Fruit fly (Drosophila melanogaster): Measurements from ENCODE around the gene Fit1.

The Fit1 gene

DNA sequence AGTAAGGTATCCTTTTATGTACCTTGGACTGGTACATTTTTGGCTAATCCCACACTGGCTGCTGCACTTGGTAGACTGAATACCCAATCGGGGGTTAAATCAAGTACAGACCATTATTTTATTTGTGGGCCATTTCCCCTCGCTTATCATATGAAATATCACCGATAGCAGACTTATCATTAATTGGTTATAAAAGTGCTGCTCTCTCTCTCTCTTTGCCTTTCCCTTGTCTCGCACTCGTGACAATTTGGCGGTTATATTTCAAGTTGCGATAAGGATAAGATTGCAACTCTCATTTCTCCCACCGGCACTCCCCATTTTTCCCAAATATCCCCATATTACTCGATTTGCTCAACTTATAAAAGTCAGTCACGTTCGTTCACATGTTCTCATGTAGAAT, 12.3 kb downstream of the Fit1 start:
- TF ChIP-seq CTCF (optimal IDR thresholded peaks at IDR 0.05) (no peak), CG8478 (optimal IDR thresholded peaks at IDR 0.05) (no peak)

dm6 chr3L:4116490-4117367, 13.4 kb downstream of the Fit1 start:
- TF ChIP-seq CTCF (optimal IDR thresholded peaks at IDR 0.05), result no peak
- no peak for TF ChIP-seq CG8478 (optimal IDR thresholded peaks at IDR 0.05)

DNA sequence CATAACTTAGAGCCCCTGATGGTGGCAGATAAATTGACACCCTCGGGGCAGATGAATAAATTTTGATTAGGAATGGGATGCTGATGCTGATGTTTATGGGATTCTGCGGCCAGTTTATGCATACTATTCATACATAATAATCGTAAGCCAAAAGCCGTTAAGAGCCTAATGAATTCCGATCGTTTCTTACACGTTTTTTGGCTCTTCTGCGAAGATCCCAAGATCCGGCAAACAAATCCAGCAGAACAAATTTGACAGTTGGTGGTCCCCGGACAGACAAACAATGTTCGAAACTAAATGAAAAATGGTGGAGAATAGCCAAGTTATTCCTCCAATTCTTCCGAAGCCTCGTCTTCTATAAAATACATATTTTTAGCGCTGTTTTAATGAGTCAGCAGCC, 14.1 kb downstream of the Fit1 start:
- TF ChIP-seq CTCF (optimal IDR thresholded peaks at IDR 0.05) (no peak), CG8478 (optimal IDR thresholded peaks at IDR 0.05) (no peak)

dm6 chr3L:4118339-4118738, 15.0 kb downstream of the Fit1 start:
- TF ChIP-seq CG8478 (optimal IDR thresholded peaks at IDR 0.05), result no peak
- TF ChIP-seq CTCF (optimal IDR thresholded peaks at IDR 0.05), result no peak

- TF ChIP-seq CTCF (optimal IDR thresholded peaks at IDR 0.05), result no peak
- TF ChIP-seq CG8478 (optimal IDR thresholded peaks at IDR 0.05), result no peak
These were observed 16.4 kb downstream of the Fit1 start for dm6 chr3L:4119636-4120357.

DNA sequence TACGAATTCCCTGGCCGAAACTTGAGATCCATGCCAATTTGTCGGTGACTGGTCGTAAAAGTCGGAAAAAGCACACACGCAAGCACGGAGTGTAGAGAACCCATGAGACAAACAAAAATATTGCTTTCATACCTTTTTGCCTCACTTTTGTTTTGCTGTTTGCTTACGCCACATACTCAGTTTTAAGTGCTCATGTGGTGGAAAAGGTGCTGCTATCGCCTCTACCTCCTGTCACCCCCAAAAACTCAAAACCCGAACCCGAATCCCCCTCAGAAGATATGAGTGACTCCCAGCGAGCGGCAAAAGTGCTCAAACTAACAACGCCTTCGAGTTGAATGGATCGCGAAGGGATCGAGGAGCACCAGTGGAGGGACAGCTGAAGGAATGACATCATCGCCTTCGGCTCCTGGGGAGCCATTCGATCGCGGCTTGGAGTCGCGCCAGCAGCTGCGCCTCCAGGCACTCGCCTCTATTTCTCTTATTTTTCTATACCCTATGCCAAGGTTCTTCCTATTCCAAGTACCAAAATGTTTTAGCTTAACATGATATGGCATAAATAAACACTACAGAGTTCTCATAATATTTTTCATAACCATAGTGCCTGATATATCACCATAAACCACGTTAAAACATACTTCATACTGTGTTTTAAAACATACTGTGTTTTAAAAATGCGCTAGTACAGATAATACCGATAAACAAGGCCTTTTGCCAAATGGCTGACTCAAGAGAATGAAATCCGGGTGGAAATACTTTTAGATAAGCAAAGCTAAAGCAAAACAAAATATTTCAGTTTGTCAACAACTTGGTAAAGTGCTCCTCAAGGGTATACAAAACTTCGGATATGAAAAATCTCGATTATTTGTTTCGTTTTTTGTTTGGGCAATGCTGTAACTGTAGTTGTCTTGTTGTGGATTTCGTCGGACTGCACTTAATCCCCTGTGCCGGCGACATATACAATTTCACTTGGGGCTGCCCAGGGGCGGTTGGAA, 17.3 kb downstream of the Fit1 start:
- TF ChIP-seq CG8478 (optimal IDR thresholded peaks at IDR 0.05) (no peak), CTCF (optimal IDR thresholded peaks at IDR 0.05) (no peak)

DNA sequence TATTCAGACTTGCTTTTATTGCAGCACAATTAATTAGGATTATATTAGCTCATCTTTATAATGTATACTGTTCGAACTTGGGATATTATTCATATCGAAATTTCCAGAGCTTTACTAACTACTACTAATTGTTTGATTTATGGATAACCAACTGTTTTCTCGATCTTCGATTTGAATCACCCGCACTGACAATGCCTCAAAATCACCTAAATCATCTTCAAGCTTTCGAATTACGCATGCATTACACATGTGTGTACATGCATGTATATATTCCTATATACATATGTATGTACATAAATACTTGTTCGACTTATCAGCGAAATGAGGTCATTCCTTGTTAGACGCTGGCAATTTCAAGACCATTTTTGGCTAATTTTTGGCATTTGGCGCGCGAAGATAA, 18.2 kb downstream of the Fit1 start:
- TF ChIP-seq CG8478 (optimal IDR thresholded peaks at IDR 0.05), result no peak
- TF ChIP-seq CTCF (optimal IDR thresholded peaks at IDR 0.05), result no peak

dm6 chr3L:4122185-4122767, 18.9 kb downstream of the Fit1 start, which contains the start of gene Chd64:
Gene Chd64 (minus strand): TSS chr3L:4122388.
- TF ChIP-seq CTCF (optimal IDR thresholded peaks at IDR 0.05), result no peak
- no peak for TF ChIP-seq CG8478 (optimal IDR thresholded peaks at IDR 0.05)

DNA sequence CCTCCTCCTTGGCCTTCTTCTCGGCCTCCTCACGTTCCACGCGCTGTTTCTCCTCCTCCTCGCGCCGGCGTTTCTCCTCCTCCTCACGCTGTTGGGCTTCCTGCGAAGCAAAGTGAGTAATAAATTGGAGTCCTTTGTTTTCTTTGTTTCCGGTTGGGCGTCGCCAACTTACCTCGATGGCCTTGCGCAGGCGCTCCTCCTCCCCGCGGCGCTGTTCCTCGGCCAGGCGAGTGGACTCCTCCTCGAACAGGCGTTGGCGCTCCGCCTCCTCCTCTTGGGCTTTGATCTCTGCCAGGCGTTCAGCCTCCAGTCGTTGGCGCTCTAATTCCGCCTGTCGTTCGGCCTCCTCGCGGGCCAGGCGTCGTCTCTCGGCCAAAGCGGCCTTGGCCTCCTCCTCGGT, 22.3 kb downstream of the Fit1 start:
- TF ChIP-seq CTCF (optimal IDR thresholded peaks at IDR 0.05), result no peak
- no peak for TF ChIP-seq CG8478 (optimal IDR thresholded peaks at IDR 0.05)

dm6 chr3L:4128579-4128978, 25.2 kb downstream of the Fit1 start:
- no peak for TF ChIP-seq CTCF (optimal IDR thresholded peaks at IDR 0.05)
- TF ChIP-seq CG8478 (optimal IDR thresholded peaks at IDR 0.05), result no peak

DNA sequence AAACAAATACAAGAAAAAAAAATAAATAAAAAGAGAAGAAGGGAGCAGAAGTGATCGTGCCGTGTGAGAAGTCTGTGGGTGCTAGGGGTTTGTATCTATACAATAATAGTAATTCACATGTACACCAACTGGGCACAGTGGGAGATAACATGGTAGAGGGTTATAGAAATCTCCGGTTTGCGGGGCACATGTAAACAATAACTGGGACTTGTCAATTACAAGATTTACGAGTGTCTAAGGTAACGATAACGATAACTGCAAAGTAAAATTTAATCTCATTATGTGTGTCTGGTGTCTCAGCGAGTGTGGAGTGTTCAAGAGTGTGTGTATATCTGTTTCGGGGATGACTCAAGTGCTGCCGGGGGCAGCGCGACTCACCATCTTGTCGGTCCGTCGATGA, 27.4 kb downstream of the Fit1 start:
- TF ChIP-seq CG8478 (optimal IDR thresholded peaks at IDR 0.05), result no peak
- no peak for TF ChIP-seq CTCF (optimal IDR thresholded peaks at IDR 0.05)

DNA sequence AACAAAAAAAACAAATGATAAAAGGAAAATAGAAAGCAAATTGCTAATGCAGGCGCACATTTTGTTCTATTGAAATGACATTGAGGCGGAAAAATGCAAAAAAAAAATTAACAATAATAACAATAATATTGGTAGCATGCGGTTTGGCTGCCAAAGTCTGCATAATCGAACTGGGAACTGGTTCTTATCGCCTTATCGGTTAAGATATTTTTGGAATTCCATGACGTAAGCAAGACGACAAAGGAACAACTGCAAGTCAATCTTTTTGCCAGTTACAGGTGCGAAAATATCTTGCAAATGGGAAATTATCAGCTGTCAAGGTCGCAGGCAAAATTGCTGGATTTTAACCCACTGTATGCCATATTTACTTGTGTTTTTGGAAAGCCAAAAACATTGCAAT, 29.2 kb downstream of the Fit1 start:
- TF ChIP-seq CG8478 (optimal IDR thresholded peaks at IDR 0.05) (no peak), CTCF (optimal IDR thresholded peaks at IDR 0.05) (no peak)

DNA sequence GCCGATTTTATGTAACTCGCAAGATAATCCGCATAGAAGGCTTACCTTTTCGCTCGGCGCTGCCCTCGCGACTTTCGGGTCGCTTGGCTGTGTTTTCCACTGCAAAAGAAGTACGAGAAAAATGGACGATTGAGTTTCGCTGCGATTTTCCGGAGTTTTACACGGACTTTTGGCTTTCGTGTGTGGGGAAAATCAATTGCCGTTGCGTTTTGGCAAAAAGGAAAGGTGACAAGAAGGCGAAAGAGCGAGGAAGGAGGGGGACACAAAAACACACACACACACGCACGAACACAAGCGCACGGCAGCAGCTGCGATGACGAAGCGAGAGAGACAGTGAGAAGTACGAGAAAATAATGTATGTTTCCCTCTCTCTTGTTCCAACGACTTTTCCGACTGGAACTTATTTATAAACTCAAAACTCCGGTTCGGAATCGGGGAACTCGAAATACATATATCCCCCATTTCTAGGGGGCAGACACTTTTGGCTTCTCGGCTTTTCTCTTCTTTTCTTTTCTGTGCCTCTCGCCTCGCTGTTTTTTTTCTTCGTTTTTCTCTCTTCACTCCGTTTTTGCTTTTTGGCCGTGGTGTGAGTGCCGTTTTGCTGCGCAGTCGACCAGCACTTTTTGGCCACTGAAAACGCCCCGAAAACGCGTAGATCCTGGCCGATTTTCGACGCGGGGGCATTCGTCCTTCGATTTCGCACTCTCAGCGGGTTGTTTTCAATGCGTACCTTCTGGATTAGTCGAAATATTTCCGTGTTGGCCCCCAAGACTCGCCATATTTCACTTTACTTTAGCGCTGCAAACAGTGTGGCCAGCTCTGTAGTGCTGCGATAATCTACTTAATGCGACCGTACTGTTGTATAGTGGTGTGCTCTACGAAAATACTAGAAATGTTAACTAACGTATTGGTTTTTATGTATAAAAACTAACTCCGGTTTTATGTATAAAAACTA, 30.6 kb downstream of the Fit1 start, which contains the start of gene ens:
Gene ens (minus strand): TSS at position 827 of the 955 bp plus-strand sequence.
- TF ChIP-seq CG8478 (optimal IDR thresholded peaks at IDR 0.05) (no peak), CTCF (optimal IDR thresholded peaks at IDR 0.05) (peak in 1 of 2 experiments; percentile 18)
